Fruit fly (Drosophila melanogaster) whole organism, embryonic: ENCODE measurements around the gene CG43094.
A peak's percentile ranks its signal among the peaks of the same experiment; 100 is the strongest.

Experiments
- ATbp ChIP-seq: fragments of 200-800 bp; sonication (Bioruptor generic); optimal IDR thresholded peaks from 2 replicates; lab custom pipeline; 2017; ENCODE audit warnings: missing biosample characterization, mild to moderate bottlenecking, missing genetic modification characterization, missing genetic modification reagents
- Antp ChIP-seq: fragments of 200-800 bp; sonication (Bioruptor generic); optimal IDR thresholded peaks from 3 replicates; lab custom pipeline; 2016; ENCODE audit warnings: missing biosample characterization, missing genetic modification characterization
- CG10209 ChIP-seq: fragments of 200-800 bp; sonication (Bioruptor generic); optimal IDR thresholded peaks from 3 replicates; lab custom pipeline; 2017; ENCODE audit warnings: missing biosample characterization, mild to moderate bottlenecking, missing genetic modification characterization, missing genetic modification reagents
- CG10274 ChIP-seq: fragments of 200-800 bp; sonication (Bioruptor generic); optimal IDR thresholded peaks from 3 replicates; lab custom pipeline; 2017; ENCODE audit warnings: missing biosample characterization, mild to moderate bottlenecking, missing genetic modification characterization
- CG10543 ChIP-seq: fragments of 200-800 bp; sonication (Bioruptor generic); optimal IDR thresholded peaks from 3 replicates; lab custom pipeline; 2017; ENCODE audit warnings: missing biosample characterization, mild to moderate bottlenecking, missing genetic modification characterization, moderate library complexity
- CG10565 ChIP-seq: fragments of 200-800 bp; sonication (Bioruptor generic); optimal IDR thresholded peaks from 3 replicates; lab custom pipeline; 2016; ENCODE audit warnings: missing biosample characterization, mild to moderate bottlenecking, missing genetic modification characterization
- CG10654 ChIP-seq: fragments of 200-800 bp; sonication (Bioruptor generic); optimal IDR thresholded peaks from 2 replicates; lab custom pipeline; 2016; ENCODE audit warnings: missing biosample characterization, missing genetic modification characterization
- CG11504 ChIP-seq: fragments of 200-800 bp; sonication (Bioruptor generic); optimal IDR thresholded peaks from 3 replicates; lab custom pipeline; 2019; ENCODE audit warnings: missing biosample characterization, mild to moderate bottlenecking, missing genetic modification characterization, moderate library complexity
- CG12104 ChIP-seq: fragments of 200-800 bp; sonication (Bioruptor generic); optimal IDR thresholded peaks from 3 replicates; lab custom pipeline; 2016; ENCODE audit warnings: missing biosample characterization, missing genetic modification characterization
- CG12299 ChIP-seq: fragments of 200-800 bp; sonication (Bioruptor generic); optimal IDR thresholded peaks from 2 replicates; lab custom pipeline; 2018; ENCODE audit warnings: missing biosample characterization, mild to moderate bottlenecking, missing genetic modification characterization
- CG12769 ChIP-seq: fragments of 200-800 bp; sonication (Bioruptor generic); optimal IDR thresholded peaks from 2 replicates; lab custom pipeline; 2019; ENCODE audit warnings: missing biosample characterization, mild to moderate bottlenecking, missing genetic modification characterization, moderate library complexity
- CG12942 ChIP-seq: fragments of 200-800 bp; sonication (Bioruptor generic); optimal IDR thresholded peaks from 3 replicates; lab custom pipeline; 2016; ENCODE audit warnings: missing biosample characterization, missing genetic modification characterization
- CG13424 ChIP-seq: fragments of 200-800 bp; sonication (Bioruptor generic); optimal IDR thresholded peaks from 2 replicates; lab custom pipeline; 2019; ENCODE audit warnings: missing biosample characterization, mild to moderate bottlenecking, missing genetic modification characterization, moderate library complexity
- CG17186 ChIP-seq: fragments of 200-800 bp; sonication (Bioruptor generic); optimal IDR thresholded peaks from 3 replicates; lab custom pipeline; 2017; ENCODE audit warnings: missing biosample characterization, missing genetic modification reagents, missing genetic modification characterization
- CG17912 ChIP-seq: fragments of 200-800 bp; sonication (Bioruptor generic); optimal IDR thresholded peaks from 2 replicates; lab custom pipeline; 2018; ENCODE audit warnings: missing biosample characterization, mild to moderate bottlenecking, missing genetic modification characterization
- CG31388 ChIP-seq: fragments of 200-800 bp; sonication (Bioruptor generic); optimal IDR thresholded peaks from 2 replicates; lab custom pipeline; 2016; ENCODE audit warnings: missing biosample characterization, missing genetic modification characterization
- CG43689 ChIP-seq: fragments of 200-800 bp; sonication (Bioruptor generic); IDR thresholded peaks from 2 replicates; pipeline ENCODE4 v1.3.6; 2022; ENCODE audit warnings: missing biosample characterization, missing genetic modification characterization
- CG4820 ChIP-seq: fragments of 200-800 bp; sonication (Bioruptor generic); optimal IDR thresholded peaks from 3 replicates; lab custom pipeline; 2016; ENCODE audit warnings: missing biosample characterization, missing genetic modification characterization
- CG6254 ChIP-seq: fragments of 200-800 bp; sonication (Bioruptor generic); optimal IDR thresholded peaks from 3 replicates; lab custom pipeline; 2017; ENCODE audit warnings: mild to moderate bottlenecking, missing biosample characterization, missing genetic modification reagents, missing genetic modification characterization
- CG6272 ChIP-seq: fragments of 200-800 bp; sonication (Bioruptor generic); IDR thresholded peaks from 2 replicates; pipeline ENCODE4 v1.3.6; 2022; ENCODE audit warnings: missing biosample characterization, missing genetic modification characterization
- CG7839 ChIP-seq: fragments of 200-800 bp; sonication (Bioruptor generic); optimal IDR thresholded peaks from 3 replicates; lab custom pipeline; 2018; ENCODE audit warnings: missing biosample characterization, mild to moderate bottlenecking, missing genetic modification characterization, moderate library complexity
- CG7928 ChIP-seq: fragments of 200-800 bp; sonication (Bioruptor generic); optimal IDR thresholded peaks from 2 replicates; lab custom pipeline; 2017; ENCODE audit warnings: missing biosample characterization, mild to moderate bottlenecking, missing genetic modification characterization
- CG8290 ChIP-seq, 3 experiments: fragments of 200-800 bp; sonication (Bioruptor generic); optimal IDR thresholded peaks; 2 replicates each; lab custom pipeline; 2016 to 2019; ENCODE audit warnings: missing biosample characterization in 3 of 3, missing genetic modification characterization in 3 of 3, mild to moderate bottlenecking in 2 of 3, moderate library complexity in 1 of 3
- CG8478 ChIP-seq: fragments of >200 bp; optimal IDR thresholded peaks from 2 replicates; lab custom pipeline; 2018
- D19B ChIP-seq: fragments of 200-800 bp; sonication (Bioruptor generic); optimal IDR thresholded peaks from 2 replicates; lab custom pipeline; 2017; ENCODE audit warnings: missing biosample characterization, mild to moderate bottlenecking, missing genetic modification characterization
- Dbx ChIP-seq: fragments of 200-800 bp; sonication (Bioruptor generic); IDR thresholded peaks from 3 replicates; pipeline ENCODE4 v1.3.6; 2022; ENCODE audit warnings: missing biosample characterization, missing genetic modification characterization
- Doc2 ChIP-seq: fragments of 200-800 bp; sonication (Bioruptor generic); IDR thresholded peaks from 2 replicates; pipeline ENCODE4 v1.3.6; 2022; ENCODE audit warnings: missing biosample characterization, missing genetic modification characterization
- Gug ChIP-seq: fragments of 200-800 bp; sonication (Bioruptor generic); IDR thresholded peaks from 4 replicates; pipeline ENCODE4 v1.3.6; 2022; ENCODE audit warnings: missing biosample characterization, missing genetic modification characterization
- Hr39 ChIP-seq: fragments of >200 bp; optimal IDR thresholded peaks from 2 replicates; lab custom pipeline; 2017
- Mes4 ChIP-seq: fragments of 200-800 bp; sonication (Bioruptor generic); optimal IDR thresholded peaks from 2 replicates; lab custom pipeline; 2016; ENCODE audit warnings: missing biosample characterization, missing genetic modification characterization
- NC2α ChIP-seq: fragments of 200-800 bp; sonication (Bioruptor generic); optimal IDR thresholded peaks from 2 replicates; lab custom pipeline; 2016; ENCODE audit warnings: missing biosample characterization, missing genetic modification characterization
- Rfx ChIP-seq: fragments of 200-800 bp; sonication (Bioruptor generic); IDR thresholded peaks from 2 replicates; pipeline ENCODE4 v1.3.6; 2022; ENCODE audit warnings: missing biosample characterization, missing genetic modification characterization
- Sox102F ChIP-seq: fragments of 200-800 bp; sonication (Bioruptor generic); optimal IDR thresholded peaks from 2 replicates; lab custom pipeline; 2018; ENCODE audit warnings: missing biosample characterization, mild to moderate bottlenecking, missing genetic modification characterization, moderate library complexity
- Spps ChIP-seq: fragments of 200-800 bp; sonication (Bioruptor generic); optimal IDR thresholded peaks from 2 replicates; lab custom pipeline; 2018; ENCODE audit warnings: missing biosample characterization, mild to moderate bottlenecking, missing genetic modification characterization
- Sry-δ ChIP-seq: fragments of 200-800 bp; sonication (Bioruptor generic); optimal IDR thresholded peaks from 2 replicates; lab custom pipeline; 2016; ENCODE audit warnings: missing biosample characterization, missing genetic modification characterization
- ara ChIP-seq: fragments of 200-800 bp; sonication (Bioruptor generic); IDR thresholded peaks from 2 replicates; pipeline ENCODE4 v1.3.6; 2022; ENCODE audit warnings: missing biosample characterization, missing genetic modification characterization
- chn ChIP-seq: fragments of 200-800 bp; sonication (Bioruptor generic); optimal IDR thresholded peaks from 2 replicates; lab custom pipeline; 2016; ENCODE audit warnings: missing biosample characterization, missing genetic modification characterization
- crol ChIP-seq: fragments of 200-800 bp; sonication (Bioruptor generic); IDR thresholded peaks from 2 replicates; pipeline ENCODE4 v1.3.6; 2022; ENCODE audit warnings: missing biosample characterization, missing genetic modification characterization
- grau ChIP-seq: fragments of 200-800 bp; optimal IDR thresholded peaks from 3 replicates; lab custom pipeline; 2019; ENCODE audit warnings: missing biosample characterization, mild to moderate bottlenecking, missing genetic modification characterization, moderate library complexity
- gsb ChIP-seq: fragments of 200-800 bp; sonication (Bioruptor generic); IDR thresholded peaks from 2 replicates; pipeline ENCODE4 v1.3.6; 2022; ENCODE audit warnings: missing biosample characterization, missing genetic modification characterization
- hth ChIP-seq: fragments of >200 bp; optimal IDR thresholded peaks from 2 replicates; lab custom pipeline; 2017; ENCODE audit warnings: inconsistent platforms
- jigr1 ChIP-seq: fragments of 200-800 bp; sonication (Bioruptor generic); IDR thresholded peaks from 3 replicates; pipeline ENCODE4 v1.3.6; 2022; ENCODE audit warnings: missing biosample characterization, missing genetic modification characterization
- p53 ChIP-seq: fragments of 200-800 bp; sonication (Bioruptor generic); optimal IDR thresholded peaks from 2 replicates; lab custom pipeline; 2016; ENCODE audit warnings: missing biosample characterization, missing genetic modification characterization
- scrt ChIP-seq: fragments of 200-800 bp; sonication (Bioruptor generic); optimal IDR thresholded peaks from 2 replicates; lab custom pipeline; 2018; ENCODE audit warnings: missing biosample characterization, mild to moderate bottlenecking, missing genetic modification characterization, moderate library complexity
- sob ChIP-seq: fragments of 200-800 bp; sonication (Bioruptor generic); IDR thresholded peaks from 2 replicates; pipeline ENCODE4 v1.3.6; 2022; ENCODE audit warnings: missing biosample characterization, missing genetic modification characterization
- ssp ChIP-seq: fragments of 200-800 bp; sonication (Bioruptor generic); IDR thresholded peaks from 2 replicates; pipeline ENCODE4 v1.3.6; 2022; ENCODE audit warnings: missing biosample characterization, missing genetic modification characterization
- twi ChIP-seq: fragments of 200-800 bp; optimal IDR thresholded peaks from 2 replicates; lab custom pipeline; 2019; ENCODE audit warnings: missing biosample characterization, mild to moderate bottlenecking, missing genetic modification characterization, moderate library complexity
- vnd ChIP-seq: fragments of 200-800 bp; sonication (Bioruptor generic); IDR thresholded peaks from 3 replicates; pipeline ENCODE4 v1.3.6; 2022; ENCODE audit warnings: missing biosample characterization, missing genetic modification characterization; ENCODE audit not compliant: partially characterized antibody
- vvl ChIP-seq: fragments of 200-800 bp; sonication (Bioruptor generic); IDR thresholded peaks from 2 replicates; pipeline ENCODE4 v1.3.6; 2022; ENCODE audit warnings: missing biosample characterization, missing genetic modification characterization
- z ChIP-seq: fragments of 200-800 bp; sonication (Bioruptor generic); IDR thresholded peaks from 3 replicates; pipeline ENCODE4 v1.3.6; 2022; ENCODE audit warnings: missing biosample characterization, missing genetic modification characterization
- zf30C ChIP-seq: fragments of 200-800 bp; sonication (Bioruptor generic); optimal IDR thresholded peaks from 3 replicates; lab custom pipeline; 2018; ENCODE audit warnings: missing biosample characterization, mild to moderate bottlenecking, missing genetic modification characterization
- zfh2 ChIP-seq: fragments of 200-800 bp; sonication (Bioruptor generic); optimal IDR thresholded peaks from 2 replicates; lab custom pipeline; 2016; ENCODE audit warnings: missing biosample characterization, missing genetic modification characterization

The CG43094 gene

dm6 chr3R:22750534-22750947, 20.2 kb downstream of the CG43094 start, which contains the start of the genes rumi, CG7029 and Usp12-46 (continued):
- TF ChIP-seq D19B: peak; percentile 58
- TF ChIP-seq grau (tag; lab: Kevin White, UChicago): peak; percentile 87
- peak; percentile 64 for TF ChIP-seq ATbp (GFP tag; lab: Kevin White, UChicago)
- peak; percentile 10 for TF ChIP-seq CG10274
- TF ChIP-seq hth: no peak
- peak; percentile 32; the same call in 1 of the 3 replicates for TF ChIP-seq jigr1 (GFP tag; lab: Robert Waterston, UW)
- TF ChIP-seq CG7839 (tag; lab: Kevin White, UChicago): peak; percentile 85
- TF ChIP-seq vnd: peak; percentile 66; the same call in 2 of the 3 replicates
- peak; percentile 80 for TF ChIP-seq twi (tag; lab: Kevin White, UChicago)
- TF ChIP-seq CG17186 (GFP tag; lab: Kevin White, UChicago): peak; percentile 76
- TF ChIP-seq crol (GFP tag; lab: Robert Waterston, UW): 0 out of 2 replicates have a peak, but pooled peaks have one; percentile 10
- TF ChIP-seq CG43689 (GFP tag; lab: Robert Waterston, UW): peak; percentile 52; the same call in 1 of the 2 replicates
- TF ChIP-seq Hr39: no peak
- peak; percentile 77 for TF ChIP-seq CG10543 (GFP tag; lab: Kevin White, UChicago)
- peak; percentile 79 for TF ChIP-seq CG4820 (GFP tag; lab: Kevin White, UChicago)
- TF ChIP-seq CG11504 (tag; lab: Kevin White, UChicago): peak; percentile 87
- peak; percentile 90 for TF ChIP-seq chn (GFP tag; lab: Kevin White, UChicago)
- TF ChIP-seq Sry-δ: peak; percentile 82
- peak; percentile 77; the same call in 3 of the 4 replicates for TF ChIP-seq Gug (GFP tag; lab: Robert Waterston, UW)
- TF ChIP-seq CG31388 (GFP tag; lab: Kevin White, UChicago): peak; percentile 52
- TF ChIP-seq zfh2 (GFP tag; lab: Kevin White, UChicago): peak; percentile 93
- TF ChIP-seq gsb (GFP tag; lab: Robert Waterston, UW): peak; percentile 46; the same call in 1 of the 2 replicates
- TF ChIP-seq Mes4 (GFP tag; lab: Kevin White, UChicago): peak; percentile 78
- TF ChIP-seq vvl (GFP tag; lab: Robert Waterston, UW): peak; percentile 94
- TF ChIP-seq sob: peak; percentile 89
- peak; percentile 93 for TF ChIP-seq Antp (GFP tag; lab: Kevin White, UChicago)
- no peak for TF ChIP-seq CG12769 (tag; lab: Kevin White, UChicago)
- peak; percentile 68 for TF ChIP-seq CG17912
- TF ChIP-seq CG6254 (GFP tag; lab: Kevin White, UChicago): peak; percentile 72
- TF ChIP-seq CG8478 (lab: Kevin White, UChicago): no peak
- peak; percentile 90 for TF ChIP-seq CG13424
- TF ChIP-seq z (GFP tag; lab: Robert Waterston, UW): no peak
- peak; percentile 87 for TF ChIP-seq CG10654 (GFP tag; lab: Kevin White, UChicago)
- peak; percentile 79 for TF ChIP-seq ara (GFP tag; lab: Robert Waterston, UW)
- TF ChIP-seq scrt (GFP tag; lab: Kevin White, UChicago): peak; percentile 79
- TF ChIP-seq Doc2 (GFP tag; lab: Robert Waterston, UW): no peak
- peak; percentile 76 for TF ChIP-seq CG6272 (GFP tag; lab: Robert Waterston, UW)
- TF ChIP-seq Dbx (GFP tag; lab: Robert Waterston, UW): peak; percentile 87
- no peak for TF ChIP-seq zf30C (GFP tag; lab: Kevin White, UChicago)
- peak; percentile 89 for TF ChIP-seq Rfx (GFP tag; lab: Robert Waterston, UW)
- TF ChIP-seq Spps: peak; percentile 67
- TF ChIP-seq CG12299 (tag; lab: Kevin White, UChicago): peak; percentile 79
- TF ChIP-seq CG7928 (GFP tag; lab: Kevin White, UChicago): peak; percentile 58
- TF ChIP-seq NC2α (GFP tag; lab: Kevin White, UChicago): peak; percentile 71
- TF ChIP-seq CG10565 (GFP tag; lab: Kevin White, UChicago): peak; percentile 56
- peak; percentile 84 for TF ChIP-seq CG10209 (GFP tag; lab: Kevin White, UChicago)
- TF ChIP-seq ssp: peak; percentile 75
- TF ChIP-seq CG12942 (GFP tag; lab: Kevin White, UChicago): peak; percentile 76
- peak; percentile 20 for TF ChIP-seq CG12104 (GFP tag; lab: Kevin White, UChicago)
- peak; percentile 83 for TF ChIP-seq CG8290 (GFP tag; optimal IDR thresholded peaks at IDR 0.05; lab: Kevin White, UChicago)
- TF ChIP-seq CG8290 (tag; optimal IDR thresholded peaks at IDR 0.05; lab: Kevin White, UChicago): peak in 1 of 2 experiments; percentile 86
- peak; percentile 86 for TF ChIP-seq Sox102F (GFP tag; lab: Kevin White, UChicago)
- peak; percentile 86 for TF ChIP-seq p53 (GFP tag; lab: Kevin White, UChicago)
